Fruit fly (Drosophila melanogaster) whole organism, embryonic: ENCODE measurements around the gene sdk.

Source experiments
- Adf1 ChIP-seq: fragments of 200-800 bp; sonication (Bioruptor generic); IDR thresholded peaks from 2 replicates; pipeline ENCODE4 v1.3.6; 2022; ENCODE audit warnings: missing biosample characterization, missing genetic modification characterization
- CG15073 ChIP-seq: fragments of 200-800 bp; sonication (Bioruptor generic); optimal IDR thresholded peaks from 2 replicates; lab custom pipeline; 2016; ENCODE audit warnings: missing biosample characterization, missing genetic modification characterization
- CG1602 ChIP-seq: fragments of 200-800 bp; sonication (Bioruptor generic); optimal IDR thresholded peaks from 3 replicates; lab custom pipeline; 2016; ENCODE audit warnings: missing biosample characterization, missing genetic modification characterization
- Fer1 ChIP-seq: fragments of 200-800 bp; sonication (Bioruptor generic); optimal IDR thresholded peaks from 2 replicates; lab custom pipeline; 2017; ENCODE audit warnings: missing biosample characterization, mild to moderate bottlenecking, missing genetic modification characterization
- HHEX ChIP-seq: fragments of 200-800 bp; sonication (Bioruptor generic); optimal IDR thresholded peaks from 3 replicates; lab custom pipeline; 2017; ENCODE audit warnings: missing biosample characterization, mild to moderate bottlenecking, missing genetic modification characterization, missing genetic modification reagents
- HmgD ChIP-seq: fragments of 200-800 bp; sonication (Bioruptor generic); optimal IDR thresholded peaks from 3 replicates; lab custom pipeline; 2016; ENCODE audit warnings: missing biosample characterization, missing genetic modification characterization
- Nf-YB ChIP-seq: fragments of 200-800 bp; sonication (Bioruptor generic); optimal IDR thresholded peaks from 3 replicates; lab custom pipeline; 2019; ENCODE audit warnings: missing biosample characterization, mild to moderate bottlenecking, missing genetic modification characterization, moderate library complexity
- Optix ChIP-seq: fragments of 200-800 bp; sonication (Bioruptor generic); IDR thresholded peaks from 3 replicates; pipeline ENCODE4 v1.3.6; 2022; ENCODE audit warnings: missing biosample characterization, missing genetic modification characterization
- Stat92E ChIP-seq, 3 experiments: fragments of >200 bp in 2 of 3; fragments of 200-800 bp in 1 of 3; sonication (Bioruptor generic) in 1 of 3; optimal IDR thresholded peaks; 2 replicates each; lab custom pipeline; 2017 to 2019; ENCODE audit warnings: missing biosample characterization in 3 of 3, missing genetic modification characterization in 3 of 3, mild to moderate bottlenecking in 1 of 3, moderate library complexity in 1 of 3
- ato ChIP-seq: fragments of 200-800 bp; sonication (Bioruptor generic); IDR thresholded peaks from 2 replicates; pipeline ENCODE4 v1.3.6; 2022; ENCODE audit warnings: missing biosample characterization, missing genetic modification characterization; ENCODE audit not compliant: partially characterized antibody
- danr ChIP-seq: fragments of 200-800 bp; sonication (Bioruptor generic); IDR thresholded peaks from 2 replicates; pipeline ENCODE4 v1.3.6; 2022; ENCODE audit warnings: missing biosample characterization, missing genetic modification characterization
- grau ChIP-seq: fragments of 200-800 bp; optimal IDR thresholded peaks from 3 replicates; lab custom pipeline; 2019; ENCODE audit warnings: missing biosample characterization, mild to moderate bottlenecking, missing genetic modification characterization, moderate library complexity
- grn ChIP-seq: fragments of 200-800 bp; sonication (Bioruptor generic); optimal IDR thresholded peaks from 3 replicates; lab custom pipeline; 2017; ENCODE audit warnings: missing biosample characterization, missing genetic modification characterization

DNA sequence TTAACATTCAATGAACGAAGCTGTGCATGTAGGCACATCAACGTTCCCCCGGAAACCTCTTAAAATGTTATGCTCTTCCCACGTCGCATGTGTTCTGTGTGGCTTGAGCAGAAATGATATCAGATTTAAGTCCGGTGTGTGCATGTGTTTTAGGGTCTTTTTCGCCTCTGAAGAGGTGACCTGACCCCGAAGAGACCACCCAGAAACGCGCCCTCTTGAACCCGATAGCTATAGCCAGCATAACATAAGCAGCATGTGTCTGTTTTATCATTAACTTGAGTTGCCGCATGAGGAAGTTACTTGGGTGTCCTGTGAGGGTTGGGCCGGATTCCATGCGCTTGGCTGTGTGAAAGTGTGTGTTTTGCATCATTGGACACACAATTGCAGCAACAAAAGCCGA, 32.3 kb downstream of the sdk start:
- no peak for TF ChIP-seq CG15073 (GFP tag; lab: Kevin White, UChicago)
- TF ChIP-seq ato (GFP tag; lab: Robert Waterston, UW), result no peak
- TF ChIP-seq grau, result no peak
- TF ChIP-seq HmgD (GFP tag; lab: Kevin White, UChicago), result no peak
- no peak for TF ChIP-seq CG1602 (GFP tag; lab: Kevin White, UChicago)
- TF ChIP-seq danr (GFP tag; lab: Robert Waterston, UW), result no peak
- TF ChIP-seq Fer1 (GFP tag; lab: Kevin White, UChicago), result no peak
- no peak for TF ChIP-seq Adf1 (GFP tag; lab: Robert Waterston, UW)
- no peak for TF ChIP-seq HHEX (GFP tag; lab: Kevin White, UChicago)
- TF ChIP-seq Stat92E (GFP tag; optimal IDR thresholded peaks at IDR 0.05; lab: Kevin White, UChicago), result no peak
- no peak for TF ChIP-seq grn (GFP tag; lab: Kevin White, UChicago)
- TF ChIP-seq Optix (GFP tag; lab: Robert Waterston, UW), result no peak
- TF ChIP-seq Nf-YB (GFP tag; lab: Kevin White, UChicago), result no peak
